Worm (Caenorhabditis elegans): ENCODE measurements around the gene F32D8.2.

F32D8.2 gene

DNA sequence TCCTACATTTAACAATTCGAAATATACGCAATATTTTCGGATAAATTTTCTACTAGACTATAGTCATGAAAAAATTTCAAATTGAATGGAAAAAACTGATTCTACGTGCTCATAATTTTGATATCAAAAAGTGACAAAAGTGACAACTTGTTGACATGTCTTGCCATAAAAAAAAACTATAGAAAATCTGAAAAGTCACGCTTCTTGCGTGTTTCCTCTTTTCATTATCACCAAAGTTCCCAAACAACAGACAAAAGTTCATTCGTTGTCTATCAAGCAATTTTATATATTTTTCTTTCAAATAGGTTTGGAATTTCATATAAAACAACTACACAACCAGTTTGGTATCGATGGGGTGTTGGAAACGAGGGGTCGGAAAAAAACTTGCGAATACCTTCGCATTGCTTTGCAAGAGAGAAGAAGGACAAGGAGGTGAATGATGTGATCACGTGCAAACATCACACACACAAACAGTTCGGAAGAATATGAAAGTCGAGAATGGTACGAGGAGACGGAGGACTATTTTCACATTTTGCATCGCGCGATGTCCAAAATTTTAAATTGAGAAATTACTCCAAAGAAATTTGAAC lies 24.4 kb upstream of the F32D8.2 start:
- TF ChIP-seq lin-39 (tag; optimal IDR thresholded peaks at IDR 0.05) (no peak), daf-12 (tag; optimal IDR thresholded peaks at IDR 0.05) (no peak), skn-1 (tag; optimal IDR thresholded peaks at IDR 0.05) (no peak), zag-1 (tag; optimal IDR thresholded peaks at IDR 0.05) (no peak), pqm-1 (tag; optimal IDR thresholded peaks at IDR 0.05) (no peak), ztf-11 (tag; optimal IDR thresholded peaks at IDR 0.05) (no peak), elt-3 (tag; optimal IDR thresholded peaks at IDR 0.05) (no peak), hmg-11 (tag; optimal IDR thresholded peaks at IDR 0.05) (no peak), nhr-23 (tag; optimal IDR thresholded peaks at IDR 0.05) (peak; percentile 26), ceh-16 (tag; optimal IDR thresholded peaks at IDR 0.05) (no peak), ama-1 (optimal IDR thresholded peaks at IDR 0.05) (no peak), unc-62 (GFP tag; optimal IDR thresholded peaks at IDR 0.05) (no peak), tbx-2 (tag; optimal IDR thresholded peaks at IDR 0.05) (no peak), mml-1 (tag; optimal IDR thresholded peaks at IDR 0.05) (no peak), R02D3.7 (tag; optimal IDR thresholded peaks at IDR 0.05) (no peak), lsy-12 (tag; optimal IDR thresholded peaks at IDR 0.05) (no peak), pha-4 (tag; optimal IDR thresholded peaks at IDR 0.05) (peak; percentile 22), fkh-2 (tag; optimal IDR thresholded peaks at IDR 0.05) (no peak), nhr-12 (tag; optimal IDR thresholded peaks at IDR 0.05) (no peak), nhr-25 (tag; optimal IDR thresholded peaks at IDR 0.05) (peak; percentile 40), ceh-9 (tag; optimal IDR thresholded peaks at IDR 0.05) (no peak), egl-5 (tag; optimal IDR thresholded peaks at IDR 0.05) (no peak), elt-1 (tag; optimal IDR thresholded peaks at IDR 0.05) (no peak), elt-2 (tag; optimal IDR thresholded peaks at IDR 0.05) (peak; percentile 53), nhr-43 (tag; optimal IDR thresholded peaks at IDR 0.05; ENCODE audit: poor library complexity, severe bottlenecking) (peak; percentile 32)

DNA sequence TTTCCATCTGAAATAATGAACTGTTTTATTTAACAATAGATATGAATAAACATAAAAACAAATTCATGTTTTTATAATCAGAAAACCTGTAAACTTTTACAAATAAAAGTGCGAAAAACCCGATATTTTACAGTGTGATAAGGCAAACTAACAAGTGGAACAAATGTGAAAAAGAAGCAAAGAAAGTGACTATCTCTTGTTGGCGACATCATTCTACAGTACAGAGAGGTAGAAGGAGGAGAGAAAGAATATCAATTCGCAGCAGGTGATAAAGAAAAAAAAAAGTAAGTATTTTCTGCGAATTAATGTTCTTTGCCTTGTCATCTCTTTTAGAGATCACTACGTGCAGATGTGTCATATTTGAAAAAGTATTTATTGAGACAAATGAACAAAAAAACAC lies 23.8 kb upstream of the F32D8.2 start:
- peak in 2 of 3 experiments; percentile 44 to 46 for TF ChIP-seq elt-3 (tag; optimal IDR thresholded peaks at IDR 0.05)
- peak; percentile 32 for TF ChIP-seq nhr-23 (tag; optimal IDR thresholded peaks at IDR 0.05)
- peak; percentile 35 for TF ChIP-seq nhr-43 (tag; optimal IDR thresholded peaks at IDR 0.05; ENCODE audit: poor library complexity, severe bottlenecking)
- no peak for TF ChIP-seq snpc-4 (tag; optimal IDR thresholded peaks at IDR 0.05)
- peak; percentile 72 for TF ChIP-seq elt-2 (tag; optimal IDR thresholded peaks at IDR 0.05)
- peak; percentile 88 for TF ChIP-seq pqm-1 (tag; optimal IDR thresholded peaks at IDR 0.05)
- peak; percentile 33 for TF ChIP-seq nhr-25 (tag; optimal IDR thresholded peaks at IDR 0.05)
- TF ChIP-seq eor-1 (tag; optimal IDR thresholded peaks at IDR 0.05), result no peak
- no peak for TF ChIP-seq sea-2 (GFP tag; optimal IDR thresholded peaks at IDR 0.05)
- TF ChIP-seq mdl-1 (tag; optimal IDR thresholded peaks at IDR 0.05), result peak; percentile 33

- TF ChIP-seq nhr-43 (tag; optimal IDR thresholded peaks at IDR 0.05; ENCODE audit: poor library complexity, severe bottlenecking), result no peak
- no peak for TF ChIP-seq hmg-11 (tag; optimal IDR thresholded peaks at IDR 0.05)
- TF ChIP-seq ZK546.5 (tag; optimal IDR thresholded peaks at IDR 0.05), result no peak
- TF ChIP-seq lin-39 (tag; optimal IDR thresholded peaks at IDR 0.05), result no peak
- no peak for TF ChIP-seq nhr-11 (tag; optimal IDR thresholded peaks at IDR 0.05)
- no peak for TF ChIP-seq fkh-10 (GFP tag; optimal IDR thresholded peaks at IDR 0.05)
- TF ChIP-seq tbx-2 (tag; optimal IDR thresholded peaks at IDR 0.05), result no peak
- no peak for TF ChIP-seq nhr-76 (tag; optimal IDR thresholded peaks at IDR 0.05)
- TF ChIP-seq ztf-4 (tag; optimal IDR thresholded peaks at IDR 0.05), result no peak
- no peak for TF ChIP-seq nhr-28 (tag; optimal IDR thresholded peaks at IDR 0.05)
- TF ChIP-seq ztf-11 (tag; optimal IDR thresholded peaks at IDR 0.05), result no peak
- no peak for TF ChIP-seq nhr-67 (tag; optimal IDR thresholded peaks at IDR 0.05)
- no peak for TF ChIP-seq nhr-12 (tag; optimal IDR thresholded peaks at IDR 0.05)
- no peak for TF ChIP-seq nfya-1 (tag; optimal IDR thresholded peaks at IDR 0.05; ENCODE audit: insufficient read depth)
- TF ChIP-seq nhr-25 (tag; optimal IDR thresholded peaks at IDR 0.05), result peak; percentile 20
- no peak for TF ChIP-seq eor-1 (tag; optimal IDR thresholded peaks at IDR 0.05)
- peak; percentile 69 for TF ChIP-seq unc-62 (GFP tag; optimal IDR thresholded peaks at IDR 0.05)
- TF ChIP-seq ceh-82 (tag; optimal IDR thresholded peaks at IDR 0.05), result no peak
- no peak for TF ChIP-seq fkh-2 (tag; optimal IDR thresholded peaks at IDR 0.05)
- no peak for TF ChIP-seq fos-1 (tag; optimal IDR thresholded peaks at IDR 0.05)
- no peak for TF ChIP-seq zag-1 (tag; optimal IDR thresholded peaks at IDR 0.05)
- peak; percentile 65 for TF ChIP-seq elt-1 (tag; optimal IDR thresholded peaks at IDR 0.05)
These were observed 23.0 kb upstream of the F32D8.2 start for ce11 chrV:10860526-10861037.
